Fruit fly (Drosophila melanogaster) whole organism, adult: ENCODE measurements around the gene Hpd.
A peak's percentile ranks its signal among the peaks of the same experiment; 100 is the strongest.

Experiments
- CG11617 ChIP-seq: fragments of 200-800 bp; sonication (Bioruptor generic); optimal IDR thresholded peaks from 2 replicates; lab custom pipeline; 2017; ENCODE audit warnings: mild to moderate bottlenecking, missing biosample characterization, missing genetic modification reagents, missing genetic modification characterization
- CG14711 ChIP-seq: fragments of 200-800 bp; sonication (Bioruptor generic); optimal IDR thresholded peaks from 2 replicates; lab custom pipeline; 2018; ENCODE audit warnings: missing biosample characterization, mild to moderate bottlenecking, missing genetic modification characterization, moderate library complexity
- CG33017 ChIP-seq: fragments of 200-800 bp; sonication (Bioruptor generic); optimal IDR thresholded peaks from 2 replicates; lab custom pipeline; 2018; ENCODE audit warnings: missing biosample characterization, mild to moderate bottlenecking, missing genetic modification characterization, moderate library complexity
- CG5204 ChIP-seq: fragments of 200-800 bp; sonication (Bioruptor generic); optimal IDR thresholded peaks from 2 replicates; lab custom pipeline; 2016; ENCODE audit warnings: missing biosample characterization, missing genetic modification characterization
- CG7045 ChIP-seq: fragments of 200-800 bp; sonication (Bioruptor generic); optimal IDR thresholded peaks from 2 replicates; lab custom pipeline; 2017; ENCODE audit warnings: missing biosample characterization, mild to moderate bottlenecking, missing genetic modification characterization
- Hr96 ChIP-seq: fragments of 200-800 bp; sonication (Bioruptor generic); optimal IDR thresholded peaks from 2 replicates; lab custom pipeline; 2016; ENCODE audit warnings: missing biosample characterization, missing genetic modification characterization
- Mnt ChIP-seq: fragments of 200-800 bp; sonication (Bioruptor generic); optimal IDR thresholded peaks from 2 replicates; lab custom pipeline; 2016; ENCODE audit warnings: missing biosample characterization, mild to moderate bottlenecking, missing genetic modification characterization
- cic ChIP-seq: fragments of 200-800 bp; sonication (Bioruptor generic); optimal IDR thresholded peaks from 2 replicates; lab custom pipeline; 2017; ENCODE audit warnings: missing biosample characterization, mild to moderate bottlenecking, missing genetic modification characterization, moderate library complexity
- cnc ChIP-seq, 2 experiments: fragments of >200 bp; optimal IDR thresholded peaks; 2 replicates each; lab custom pipeline; 2017
- kay ChIP-seq: fragments of 200-800 bp; sonication (Bioruptor generic); peaks from one replicate; lab custom pipeline; 2016; ENCODE audit warnings: missing biosample characterization, missing genetic modification characterization, borderline replicate concordance

DNA sequence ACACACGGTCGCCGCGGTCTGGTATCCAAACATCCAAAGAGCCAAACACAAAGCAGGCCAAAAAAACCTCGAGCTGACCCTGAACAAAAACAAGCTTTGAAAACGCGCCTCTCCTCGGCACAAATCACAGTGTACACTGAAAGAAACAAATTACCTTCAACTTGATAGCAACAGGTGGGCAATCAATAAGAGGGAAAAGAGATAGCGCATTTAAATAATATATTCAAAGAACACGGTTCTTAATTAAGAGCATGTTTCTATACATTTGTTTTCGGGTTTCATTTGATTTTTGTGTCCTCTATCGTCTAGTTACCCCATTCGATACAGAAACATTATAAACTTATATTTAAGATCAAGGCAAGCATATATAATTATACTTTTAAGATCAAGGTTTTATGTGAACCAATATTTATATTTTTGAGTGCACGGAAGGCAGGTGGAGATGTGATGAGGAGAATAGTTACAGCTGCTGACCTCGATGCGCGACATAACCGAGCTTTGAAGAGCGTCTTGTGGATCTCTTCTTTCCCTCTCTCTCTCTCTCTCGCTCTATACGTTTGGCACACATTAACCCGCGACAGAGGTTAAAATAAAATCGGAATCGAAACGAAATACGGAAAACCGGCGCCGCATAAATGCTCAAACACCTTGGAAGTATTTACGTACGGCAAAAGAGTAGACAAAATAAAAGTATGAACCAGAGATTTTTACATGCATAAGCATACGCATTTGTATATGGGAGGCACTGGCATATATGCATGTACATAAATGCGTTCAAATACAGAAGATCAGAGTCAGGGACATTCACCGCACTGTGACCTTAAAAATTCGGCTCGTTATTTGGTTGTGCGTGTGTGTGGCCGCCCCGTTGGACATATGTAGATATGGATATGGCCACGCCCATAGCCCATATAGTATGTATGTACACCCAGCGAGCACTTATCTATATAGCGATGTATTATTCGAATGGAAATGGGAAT, 41.1 kb downstream of the Hpd start:
- TF ChIP-seq CG14711 (tag; lab: Kevin White, UChicago) (peak; percentile 30), Mnt (GFP tag; lab: Kevin White, UChicago) (no peak), cic (GFP tag; lab: Kevin White, UChicago) (no peak), Hr96 (no peak), CG5204 (GFP tag; lab: Kevin White, UChicago) (peak; percentile 60), CG11617 (GFP tag; lab: Kevin White, UChicago) (peak; percentile 34), CG7045 (GFP tag; lab: Kevin White, UChicago) (peak; percentile 32), CG33017 (peak; percentile 44), kay (no peak), cnc (optimal IDR thresholded peaks at IDR 0.05; lab: Kevin White, UChicago) (no peak)
